Worm (Caenorhabditis elegans) whole organism, L2 larva: ENCODE results near the gene F40F8.12.

Source experiments
- C34F6.9 ChIP-seq: fragments of 150-350 bp; optimal IDR thresholded peaks from 2 replicates; lab custom pipeline; 2014; ENCODE audit warnings: missing biosample characterization, missing genetic modification characterization
- F13H6.1 ChIP-seq: sonication (generic microtip); optimal IDR thresholded peaks from 2 replicates; lab custom pipeline; 2016; ENCODE audit warnings: missing genetic modification characterization, missing compliant biosample characterization
- R02D3.7 ChIP-seq: fragments of 150-350 bp; optimal IDR thresholded peaks from 2 replicates; lab custom pipeline; 2014; ENCODE audit warnings: missing biosample characterization, missing genetic modification characterization
- ZK546.5 ChIP-seq: sonication (generic microtip); optimal IDR thresholded peaks from 2 replicates; lab custom pipeline; 2017; ENCODE audit warnings: missing biosample characterization, missing genetic modification characterization
- aly-2 ChIP-seq: fragments of 150-350 bp; optimal IDR thresholded peaks from 2 replicates; lab custom pipeline; 2014; ENCODE audit warnings: missing biosample characterization, missing genetic modification characterization
- ama-1 ChIP-seq: fragments of 150-350 bp; optimal IDR thresholded peaks from 2 replicates; lab custom pipeline; 2018; ENCODE audit warnings: inconsistent platforms
- blmp-1 ChIP-seq: sonication (generic microtip); optimal IDR thresholded peaks from 2 replicates; lab custom pipeline; 2017; ENCODE audit warnings: missing genetic modification characterization, mild to moderate bottlenecking, missing compliant biosample characterization, antibody characterized with exemption, moderate library complexity; ENCODE audit not compliant: insufficient read depth
- ceh-82 ChIP-seq: fragments of 150-350 bp; optimal IDR thresholded peaks from 2 replicates; lab custom pipeline; 2014; ENCODE audit warnings: missing biosample characterization, missing genetic modification characterization
- crh-2 ChIP-seq: sonication (generic microtip); optimal IDR thresholded peaks from 2 replicates; lab custom pipeline; 2017; ENCODE audit warnings: missing biosample characterization, missing genetic modification characterization
- dmd-4 ChIP-seq: sonication (generic microtip); optimal IDR thresholded peaks from 2 replicates; lab custom pipeline; 2017; ENCODE audit warnings: missing biosample characterization, missing genetic modification characterization
- elt-1 ChIP-seq: fragments of 150-350 bp; optimal IDR thresholded peaks from 2 replicates; lab custom pipeline; 2014; ENCODE audit warnings: missing biosample characterization, missing genetic modification characterization
- fos-1 ChIP-seq: fragments of 150-350 bp; optimal IDR thresholded peaks from 2 replicates; lab custom pipeline; 2014; ENCODE audit warnings: missing biosample characterization, missing genetic modification characterization
- gmeb-1 ChIP-seq: fragments of 150-350 bp; optimal IDR thresholded peaks from 2 replicates; lab custom pipeline; 2014; ENCODE audit warnings: missing biosample characterization, missing genetic modification characterization
- lin-11 ChIP-seq: fragments of 150-350 bp; sonication (generic microtip); optimal IDR thresholded peaks from 2 replicates; lab custom pipeline; 2014; ENCODE audit warnings: missing biosample characterization, missing genetic modification characterization, inconsistent platforms, mixed read lengths
- lin-13 ChIP-seq: fragments of 150-350 bp; optimal IDR thresholded peaks from 2 replicates; lab custom pipeline; 2014; ENCODE audit warnings: missing biosample characterization, missing genetic modification reagents, missing genetic modification characterization
- lin-39 ChIP-seq: fragments of 150-350 bp; optimal IDR thresholded peaks from 2 replicates; lab custom pipeline; 2014; ENCODE audit warnings: missing biosample characterization, missing genetic modification reagents, missing genetic modification characterization
- lsy-2 ChIP-seq, 2 experiments: fragments of 150-350 bp in 1 of 2; sonication (generic microtip) in 1 of 2; optimal IDR thresholded peaks; 2 replicates each; lab custom pipeline; 2014 to 2017; ENCODE audit warnings: missing biosample characterization in 2 of 2, missing genetic modification characterization in 2 of 2
- mab-5 ChIP-seq: fragments of 150-350 bp; optimal IDR thresholded peaks from 2 replicates; lab custom pipeline; 2014; ENCODE audit warnings: missing biosample characterization, missing genetic modification characterization
- mbf-1 ChIP-seq: sonication (generic microtip); optimal IDR thresholded peaks from 2 replicates; lab custom pipeline; 2017; ENCODE audit warnings: missing biosample characterization, missing genetic modification characterization
- mdl-1 ChIP-seq, 2 experiments: fragments of 150-350 bp in 1 of 2; sonication (generic microtip) in 1 of 2; optimal IDR thresholded peaks; 2 replicates each; lab custom pipeline; 2017; ENCODE audit warnings: missing biosample characterization in 2 of 2, missing genetic modification characterization in 2 of 2
- nhr-11 ChIP-seq: fragments of 150-350 bp; optimal IDR thresholded peaks from 2 replicates; lab custom pipeline; 2014; ENCODE audit warnings: missing biosample characterization, missing genetic modification characterization
- nhr-12 ChIP-seq: fragments of 150-350 bp; optimal IDR thresholded peaks from 2 replicates; lab custom pipeline; 2014; ENCODE audit warnings: missing biosample characterization, missing genetic modification characterization
- nhr-129 ChIP-seq: fragments of 150-350 bp; optimal IDR thresholded peaks from 2 replicates; lab custom pipeline; 2014; ENCODE audit warnings: missing biosample characterization, missing genetic modification characterization
- nhr-21 ChIP-seq: fragments of 150-350 bp; optimal IDR thresholded peaks from 2 replicates; lab custom pipeline; 2014; ENCODE audit warnings: missing biosample characterization, missing genetic modification characterization
- nhr-23 ChIP-seq: fragments of 150-350 bp; optimal IDR thresholded peaks from 2 replicates; lab custom pipeline; 2014; ENCODE audit warnings: missing biosample characterization, missing genetic modification reagents, missing genetic modification characterization
- nhr-237 ChIP-seq: fragments of 150-350 bp; optimal IDR thresholded peaks from 2 replicates; lab custom pipeline; 2014; ENCODE audit warnings: missing biosample characterization, missing genetic modification characterization
- nhr-25 ChIP-seq: fragments of 150-350 bp; sonication (generic microtip); optimal IDR thresholded peaks from 3 replicates; lab custom pipeline; 2014; ENCODE audit warnings: missing biosample characterization, missing genetic modification characterization
- nhr-6 ChIP-seq: fragments of 150-350 bp; optimal IDR thresholded peaks from 2 replicates; lab custom pipeline; 2014; ENCODE audit warnings: missing biosample characterization, missing genetic modification characterization
- nhr-77 ChIP-seq: fragments of 150-350 bp; optimal IDR thresholded peaks from 2 replicates; lab custom pipeline; 2014; ENCODE audit warnings: missing biosample characterization, missing genetic modification characterization
- peb-1 ChIP-seq: fragments of 150-350 bp; optimal IDR thresholded peaks from 2 replicates; lab custom pipeline; 2014; ENCODE audit warnings: missing biosample characterization, missing genetic modification characterization
- sem-4 ChIP-seq: fragments of 150-350 bp; optimal IDR thresholded peaks from 2 replicates; lab custom pipeline; 2014; ENCODE audit warnings: missing biosample characterization, missing genetic modification reagents, missing genetic modification characterization
- sma-3 ChIP-seq: sonication (generic microtip); optimal IDR thresholded peaks from 2 replicates; lab custom pipeline; 2016; ENCODE audit warnings: missing genetic modification reagents, missing genetic modification characterization, missing compliant biosample characterization
- sma-9 ChIP-seq, 2 experiments: fragments of 150-350 bp in 1 of 2; sonication (generic microtip) in 1 of 2; optimal IDR thresholded peaks; 2 replicates each; lab custom pipeline; 2014 to 2016; ENCODE audit warnings: missing genetic modification characterization in 2 of 2, mild to moderate bottlenecking in 1 of 2, missing biosample characterization in 1 of 2, missing compliant biosample characterization in 1 of 2, missing genetic modification reagents in 1 of 2, moderate library complexity in 1 of 2
- snpc-4 ChIP-seq: fragments of 150-350 bp; optimal IDR thresholded peaks from 2 replicates; lab custom pipeline; 2014; ENCODE audit warnings: missing biosample characterization, missing genetic modification characterization
- unc-39 ChIP-seq: fragments of 150-350 bp; optimal IDR thresholded peaks from 2 replicates; lab custom pipeline; 2014; ENCODE audit warnings: missing biosample characterization, missing genetic modification characterization
- unc-55 ChIP-seq: fragments of 150-350 bp; sonication (generic microtip); optimal IDR thresholded peaks from 3 replicates; lab custom pipeline; 2014; ENCODE audit warnings: missing biosample characterization, missing genetic modification reagents, missing genetic modification characterization
- zag-1 ChIP-seq: fragments of 150-350 bp; optimal IDR thresholded peaks from 2 replicates; lab custom pipeline; 2014; ENCODE audit warnings: missing biosample characterization, missing genetic modification characterization
- ztf-1 ChIP-seq: fragments of 200-800 bp; sonication (Bioruptor generic); conservative IDR thresholded peaks from 2 replicates; pipeline ENCODE4 v1.3.6; 2022; ENCODE audit warnings: missing genetic modification characterization, missing compliant biosample characterization
- ztf-11 ChIP-seq: sonication (generic microtip); optimal IDR thresholded peaks from 2 replicates; lab custom pipeline; 2017; ENCODE audit warnings: missing biosample characterization, missing genetic modification characterization
- ztf-4 ChIP-seq: fragments of 150-350 bp; optimal IDR thresholded peaks from 2 replicates; lab custom pipeline; 2014; ENCODE audit warnings: missing biosample characterization, missing genetic modification characterization

Gene F40F8.12

DNA sequence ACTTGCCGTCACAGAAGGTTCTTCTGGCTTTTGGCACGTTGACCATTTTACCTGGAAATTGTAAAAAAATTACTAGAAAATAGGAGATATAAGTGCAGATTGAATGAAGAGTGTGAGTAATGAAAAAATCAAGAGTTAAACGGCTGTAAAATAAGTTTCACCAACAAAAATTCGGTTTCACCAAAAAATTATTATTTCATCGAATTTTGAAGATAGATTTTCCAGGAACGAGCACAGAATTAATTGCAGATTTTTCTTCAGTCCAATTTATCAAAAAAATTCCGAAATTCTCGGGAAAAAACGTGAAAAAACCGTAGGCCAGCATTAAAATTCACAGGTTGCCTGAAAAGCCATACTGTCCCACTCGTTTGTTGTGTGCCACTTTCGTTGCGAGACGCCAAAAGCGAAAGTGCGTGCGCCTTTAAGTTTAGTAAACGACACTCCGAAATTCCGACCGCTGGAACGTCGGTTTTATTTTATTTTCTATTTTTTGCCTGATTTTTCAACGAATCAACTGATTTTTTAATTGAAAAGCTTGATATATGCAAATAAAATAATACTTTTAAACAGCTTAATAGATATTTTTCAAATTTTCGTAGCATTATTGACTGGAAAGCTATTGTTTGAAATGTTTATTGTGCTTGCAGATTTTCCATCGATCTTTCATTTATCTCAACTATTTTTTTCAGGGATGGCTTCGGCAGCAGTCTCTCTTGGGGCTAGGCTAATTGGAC lies 32.3 kb upstream of the F40F8.12 start, which contains the start of the genes rpl-36.A and nuo-1:
Gene rpl-36.A (minus strand): TSS at position 51 of the 734 bp plus-strand sequence.
Gene nuo-1 (plus strand): TSS at position 684 of the 734 bp plus-strand sequence.
- TF ChIP-seq lin-13 (GFP tag; lab: Kevin White, UChicago), result peak; percentile 83
- peak; percentile 83 for TF ChIP-seq gmeb-1 (tag; lab: Kevin White, UChicago)
- no peak for TF ChIP-seq peb-1
- TF ChIP-seq ztf-4 (tag; lab: Kevin White, UChicago), result peak; percentile 54
- no peak for TF ChIP-seq ceh-82
- TF ChIP-seq ztf-1 (GFP tag; lab: Robert Waterston, UW), result no peak
- no peak for TF ChIP-seq nhr-11 (tag; lab: Kevin White, UChicago)
- peak; percentile 80 for TF ChIP-seq sma-3 (GFP tag; lab: Kevin White, UChicago)
- peak; percentile 67 for TF ChIP-seq sma-9 (GFP tag; optimal IDR thresholded peaks at IDR 0.05; lab: Kevin White, UChicago)
- no peak for TF ChIP-seq sma-9 (tag; optimal IDR thresholded peaks at IDR 0.05; lab: Kevin White, UChicago)
- TF ChIP-seq sem-4 (tag; lab: Kevin White, UChicago), result peak; percentile 12
- TF ChIP-seq lsy-2 (tag; optimal IDR thresholded peaks at IDR 0.05; lab: Kevin White, UChicago), result peak; percentile 92 to 99
- TF ChIP-seq snpc-4 (tag; lab: Kevin White, UChicago), result peak; percentile 76
- peak; percentile 64 for TF ChIP-seq F13H6.1 (tag; lab: Kevin White, UChicago)
- no peak for TF ChIP-seq dmd-4
- peak; percentile 73 for TF ChIP-seq fos-1
- peak; percentile 97 for TF ChIP-seq unc-55 (GFP tag; lab: Kevin White, UChicago)
- peak; percentile 86 for TF ChIP-seq nhr-25 (tag; lab: Kevin White, UChicago)
- TF ChIP-seq aly-2 (tag; lab: Kevin White, UChicago), result no peak
- TF ChIP-seq nhr-129 (tag; lab: Kevin White, UChicago), result peak; percentile 90
- TF ChIP-seq lin-39 (tag; lab: Kevin White, UChicago), result no peak
- peak; percentile 83 for TF ChIP-seq nhr-21 (tag; lab: Kevin White, UChicago)
- peak; percentile 94 for TF ChIP-seq blmp-1 (tag; lab: Kevin White, UChicago)
- peak in 1 of 2 experiments; percentile 13 for TF ChIP-seq mdl-1 (tag; optimal IDR thresholded peaks at IDR 0.05; lab: Kevin White, UChicago)
- TF ChIP-seq mab-5 (tag; lab: Kevin White, UChicago), result peak; percentile 30
- no peak for TF ChIP-seq mbf-1 (tag; lab: Kevin White, UChicago)
- TF ChIP-seq ZK546.5 (tag; lab: Kevin White, UChicago), result peak; percentile 33
- no peak for TF ChIP-seq nhr-23 (tag; lab: Kevin White, UChicago)
- peak; percentile 94 for TF ChIP-seq C34F6.9
- TF ChIP-seq nhr-237 (tag; lab: Kevin White, UChicago), result no peak
- TF ChIP-seq lin-11, result peak; percentile 88
- peak; percentile 89 for TF ChIP-seq crh-2 (tag; lab: Kevin White, UChicago)
- TF ChIP-seq ama-1 (lab: Kevin White, UChicago), result peak; percentile 43
- peak; percentile 66 for TF ChIP-seq zag-1 (tag; lab: Kevin White, UChicago)

DNA sequence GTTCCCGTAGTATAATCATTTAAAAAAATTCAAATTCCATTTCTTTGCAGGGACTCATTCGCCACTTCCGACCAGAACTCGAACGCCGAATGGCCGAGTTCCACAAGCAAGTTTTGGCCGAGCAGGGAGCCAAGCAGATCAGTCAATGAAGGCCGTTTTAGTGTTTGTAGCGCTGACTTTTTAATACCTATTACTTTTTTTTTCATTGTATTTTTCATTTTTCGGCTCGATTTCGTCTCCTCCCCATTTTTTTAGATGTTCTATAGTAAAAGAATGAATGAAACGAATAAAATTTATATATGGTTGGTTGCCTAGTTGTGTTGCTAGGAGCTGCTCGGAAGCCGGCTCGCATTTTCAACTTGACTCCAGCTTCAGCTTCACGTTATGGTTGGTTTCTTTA lies 29.8 kb upstream of the F40F8.12 start, which contains the start of gene C09H10.4:
Gene C09H10.4 (plus strand): TSS at position 301 of the 400 bp plus-strand sequence.
- TF ChIP-seq ama-1 (lab: Kevin White, UChicago) (no peak), peb-1 (no peak), nhr-6 (no peak), R02D3.7 (tag; lab: Kevin White, UChicago) (no peak)

ce11 chrII:11101171-11101570 lies 28.4 kb upstream of the F40F8.12 start:
- TF ChIP-seq sma-9 (GFP tag; optimal IDR thresholded peaks at IDR 0.05; lab: Kevin White, UChicago), result no peak
- TF ChIP-seq sma-9 (tag; optimal IDR thresholded peaks at IDR 0.05; lab: Kevin White, UChicago), result no peak
- TF ChIP-seq lin-39 (tag; lab: Kevin White, UChicago), result no peak
- no peak for TF ChIP-seq aly-2 (tag; lab: Kevin White, UChicago)
- no peak for TF ChIP-seq lsy-2 (tag; optimal IDR thresholded peaks at IDR 0.05; lab: Kevin White, UChicago)
- no peak for TF ChIP-seq nhr-12
- TF ChIP-seq unc-55 (GFP tag; lab: Kevin White, UChicago), result no peak
- no peak for TF ChIP-seq ama-1 (lab: Kevin White, UChicago)
- TF ChIP-seq nhr-237 (tag; lab: Kevin White, UChicago), result no peak
- TF ChIP-seq peb-1, result no peak
- no peak for TF ChIP-seq mdl-1 (tag; optimal IDR thresholded peaks at IDR 0.05; lab: Kevin White, UChicago)
- no peak for TF ChIP-seq unc-39 (tag; lab: Kevin White, UChicago)
- TF ChIP-seq ztf-11 (tag; lab: Kevin White, UChicago), result no peak
- TF ChIP-seq nhr-77, result no peak
- TF ChIP-seq elt-1, result no peak
- no peak for TF ChIP-seq crh-2 (tag; lab: Kevin White, UChicago)
- TF ChIP-seq nhr-6, result no peak
- TF ChIP-seq ztf-1 (GFP tag; lab: Robert Waterston, UW), result no peak
- TF ChIP-seq F13H6.1 (tag; lab: Kevin White, UChicago), result no peak
- TF ChIP-seq mbf-1 (tag; lab: Kevin White, UChicago), result no peak
